Fruit fly (Drosophila melanogaster) whole organism, embryonic: Measurements from ENCODE around the gene DIP2.

Source experiments
- Asciz ChIP-seq: fragments of 200-800 bp; sonication (Bioruptor generic); optimal IDR thresholded peaks from 2 replicates; lab custom pipeline; 2017; ENCODE audit warnings: missing biosample characterization, mild to moderate bottlenecking, missing genetic modification characterization, missing genetic modification reagents
- Atf6 ChIP-seq: fragments of 200-800 bp; sonication (Bioruptor generic); IDR thresholded peaks from 2 replicates; pipeline ENCODE4 v1.3.6; 2022; ENCODE audit warnings: missing biosample characterization, missing genetic modification characterization
- CG10147 ChIP-seq: fragments of 200-800 bp; sonication (Bioruptor generic); optimal IDR thresholded peaks from 2 replicates; lab custom pipeline; 2019; ENCODE audit warnings: missing biosample characterization, mild to moderate bottlenecking, missing genetic modification characterization, moderate library complexity
- CG10543 ChIP-seq: fragments of 200-800 bp; sonication (Bioruptor generic); optimal IDR thresholded peaks from 3 replicates; lab custom pipeline; 2017; ENCODE audit warnings: missing biosample characterization, mild to moderate bottlenecking, missing genetic modification characterization, moderate library complexity
- CG11696 ChIP-seq: fragments of 200-800 bp; sonication (Bioruptor generic); IDR thresholded peaks from 2 replicates; pipeline ENCODE4 v1.3.6; 2022; ENCODE audit warnings: missing biosample characterization, missing genetic modification characterization
- CG12071 ChIP-seq: fragments of 200-800 bp; sonication (Bioruptor generic); optimal IDR thresholded peaks from 3 replicates; lab custom pipeline; 2018; ENCODE audit warnings: missing biosample characterization, mild to moderate bottlenecking, missing genetic modification characterization
- CG12942 ChIP-seq: fragments of 200-800 bp; sonication (Bioruptor generic); optimal IDR thresholded peaks from 3 replicates; lab custom pipeline; 2016; ENCODE audit warnings: missing biosample characterization, missing genetic modification characterization
- CG14441 ChIP-seq: fragments of 200-800 bp; sonication (Bioruptor generic); IDR thresholded peaks from 2 replicates; pipeline ENCODE4 v1.3.6; 2022; ENCODE audit warnings: missing biosample characterization, missing genetic modification characterization
- CG15479 ChIP-seq: fragments of 200-800 bp; sonication (Bioruptor generic); optimal IDR thresholded peaks from 3 replicates; lab custom pipeline; 2019; ENCODE audit warnings: missing biosample characterization, mild to moderate bottlenecking, missing genetic modification characterization, moderate library complexity
- CG16813 ChIP-seq: fragments of 200-800 bp; sonication (Bioruptor generic); IDR thresholded peaks from 3 replicates; pipeline ENCODE4 v1.3.6; 2022; ENCODE audit warnings: missing biosample characterization, missing genetic modification characterization; ENCODE audit not compliant: partially characterized antibody
- CG18011 ChIP-seq: fragments of 200-800 bp; sonication (Bioruptor generic); optimal IDR thresholded peaks from 2 replicates; lab custom pipeline; 2017; ENCODE audit warnings: missing biosample characterization, missing genetic modification characterization, mild to moderate bottlenecking, moderate library complexity, missing genotype
- CG2875 ChIP-seq: fragments of 200-800 bp; sonication (Bioruptor generic); optimal IDR thresholded peaks from 2 replicates; lab custom pipeline; 2017; ENCODE audit warnings: missing biosample characterization, mild to moderate bottlenecking, missing genetic modification characterization, missing genetic modification reagents
- CG30431 ChIP-seq: fragments of 200-800 bp; sonication (Bioruptor generic); optimal IDR thresholded peaks from 2 replicates; lab custom pipeline; 2017; ENCODE audit warnings: missing biosample characterization, missing genetic modification characterization
- CG4854 ChIP-seq: fragments of 200-800 bp; sonication (Bioruptor generic); optimal IDR thresholded peaks from 2 replicates; lab custom pipeline; 2016; ENCODE audit warnings: missing biosample characterization, missing genetic modification characterization, inconsistent platforms
- CG5953 ChIP-seq: fragments of 200-800 bp; sonication (Bioruptor generic); IDR thresholded peaks from 2 replicates; pipeline ENCODE4 v1.3.6; 2022; ENCODE audit warnings: missing biosample characterization, missing genetic modification characterization
- CG9215 ChIP-seq: fragments of 200-800 bp; sonication (Bioruptor generic); IDR thresholded peaks from 2 replicates; pipeline ENCODE4 v1.3.6; 2022; ENCODE audit warnings: missing biosample characterization, missing genetic modification characterization
- Dek ChIP-seq: fragments of 200-800 bp; sonication (Bioruptor generic); optimal IDR thresholded peaks from 3 replicates; lab custom pipeline; 2019; ENCODE audit warnings: missing biosample characterization, mild to moderate bottlenecking, missing genetic modification characterization, moderate library complexity
- Fer3 ChIP-seq: fragments of 200-800 bp; sonication (Bioruptor generic); optimal IDR thresholded peaks from 2 replicates; lab custom pipeline; 2018; ENCODE audit warnings: missing biosample characterization, mild to moderate bottlenecking, missing genetic modification characterization, moderate library complexity
- HLH54F ChIP-seq: fragments of 200-800 bp; sonication (Bioruptor generic); optimal IDR thresholded peaks from 3 replicates; lab custom pipeline; 2016; ENCODE audit warnings: missing biosample characterization, missing genetic modification characterization
- Hmr ChIP-seq: fragments of 200-800 bp; sonication (Bioruptor generic); optimal IDR thresholded peaks from 3 replicates; lab custom pipeline; 2017; ENCODE audit warnings: mild to moderate bottlenecking, missing biosample characterization, missing genetic modification reagents, missing genetic modification characterization
- Jarid2 ChIP-seq: fragments of 200-800 bp; sonication (Bioruptor generic); optimal IDR thresholded peaks from 3 replicates; lab custom pipeline; 2017; ENCODE audit warnings: mild to moderate bottlenecking, missing biosample characterization, missing genetic modification reagents, missing genetic modification characterization
- Lim3 ChIP-seq: fragments of 200-800 bp; sonication (Bioruptor generic); IDR thresholded peaks from 2 replicates; pipeline ENCODE4 v1.3.6; 2022; ENCODE audit warnings: missing biosample characterization, missing genetic modification characterization
- MESR4 ChIP-seq: fragments of 200-800 bp; sonication (Bioruptor generic); optimal IDR thresholded peaks from 2 replicates; lab custom pipeline; 2018; ENCODE audit warnings: missing biosample characterization, mild to moderate bottlenecking, missing genetic modification characterization, moderate library complexity
- Med ChIP-seq: fragments of 200-800 bp; sonication (Bioruptor generic); peaks from one replicate; lab custom pipeline; 2016; ENCODE audit warnings: missing biosample characterization, missing genetic modification characterization, mild to moderate bottlenecking, inconsistent platforms, moderate library complexity
- Oli ChIP-seq: fragments of 200-800 bp; sonication (Bioruptor generic); optimal IDR thresholded peaks from 2 replicates; lab custom pipeline; 2018; ENCODE audit warnings: missing biosample characterization, mild to moderate bottlenecking, missing genetic modification characterization, moderate library complexity
- PHDP ChIP-seq: fragments of 200-800 bp; sonication (Bioruptor generic); optimal IDR thresholded peaks from 3 replicates; lab custom pipeline; 2018; ENCODE audit warnings: missing biosample characterization, mild to moderate bottlenecking, missing genetic modification characterization, moderate library complexity
- Ptx1 ChIP-seq: fragments of 200-800 bp; sonication (Bioruptor generic); IDR thresholded peaks from 2 replicates; pipeline ENCODE4 v1.3.6; 2022; ENCODE audit warnings: missing biosample characterization, missing genetic modification characterization
- Xrp1 ChIP-seq: fragments of 200-800 bp; sonication (Bioruptor generic); IDR thresholded peaks from 2 replicates; pipeline ENCODE4 v1.3.6; 2022; ENCODE audit warnings: missing biosample characterization, missing genetic modification characterization
- ac ChIP-seq: fragments of 200-800 bp; sonication (Bioruptor generic); optimal IDR thresholded peaks from 3 replicates; lab custom pipeline; 2017; ENCODE audit warnings: missing biosample characterization, mild to moderate bottlenecking, missing genetic modification characterization
- ato ChIP-seq: fragments of 200-800 bp; sonication (Bioruptor generic); IDR thresholded peaks from 2 replicates; pipeline ENCODE4 v1.3.6; 2022; ENCODE audit warnings: missing biosample characterization, missing genetic modification characterization; ENCODE audit not compliant: partially characterized antibody
- cad ChIP-seq: fragments of >200 bp; optimal IDR thresholded peaks from 2 replicates; lab custom pipeline; 2017; ENCODE audit warnings: missing biosample characterization, missing genetic modification characterization
- dmrt11E ChIP-seq: fragments of 200-800 bp; sonication (Bioruptor generic); optimal IDR thresholded peaks from 3 replicates; lab custom pipeline; 2018; ENCODE audit warnings: missing biosample characterization, mild to moderate bottlenecking, missing genetic modification characterization, moderate library complexity
- dmrt99B ChIP-seq: fragments of 200-800 bp; sonication (Bioruptor generic); optimal IDR thresholded peaks from 2 replicates; lab custom pipeline; 2018; ENCODE audit warnings: missing biosample characterization, mild to moderate bottlenecking, missing genetic modification characterization, moderate library complexity
- eve ChIP-seq, 2 experiments: fragments of >200 bp; optimal IDR thresholded peaks; 2 replicates each; lab custom pipeline; 2017; ENCODE audit warnings: missing biosample characterization in 2 of 2, missing genetic modification characterization in 2 of 2
- ftz-f1 ChIP-seq: fragments of 200-800 bp; sonication (Bioruptor generic); optimal IDR thresholded peaks from 2 replicates; lab custom pipeline; 2016; ENCODE audit warnings: missing biosample characterization, missing genetic modification characterization
- gfzf ChIP-seq: fragments of 200-800 bp; sonication (Bioruptor generic); optimal IDR thresholded peaks from 2 replicates; lab custom pipeline; 2016; ENCODE audit warnings: missing biosample characterization, mild to moderate bottlenecking, missing genetic modification characterization, moderate library complexity
- hb ChIP-seq: fragments of 200-800 bp; sonication (Bioruptor generic); IDR thresholded peaks from 3 replicates; pipeline ENCODE4 v1.3.6; 2022; ENCODE audit warnings: missing biosample characterization, missing genetic modification characterization; ENCODE audit not compliant: partially characterized antibody
- her ChIP-seq: fragments of 200-800 bp; sonication (Bioruptor generic); optimal IDR thresholded peaks from 2 replicates; lab custom pipeline; 2016; ENCODE audit warnings: missing biosample characterization, missing genetic modification characterization
- insv ChIP-seq, 2 experiments: fragments of 200-800 bp; sonication (Bioruptor generic); optimal IDR thresholded peaks; 3 replicates each; lab custom pipeline; 2016 to 2018; ENCODE audit warnings: missing biosample characterization in 2 of 2, missing genetic modification characterization in 2 of 2
- lilli ChIP-seq: fragments of 200-800 bp; sonication (Bioruptor generic); optimal IDR thresholded peaks from 3 replicates; lab custom pipeline; 2016; ENCODE audit warnings: missing biosample characterization, missing genetic modification characterization
- org-1 ChIP-seq: fragments of 200-800 bp; sonication (Bioruptor generic); optimal IDR thresholded peaks from 2 replicates; lab custom pipeline; 2017; ENCODE audit warnings: missing biosample characterization, missing genetic modification characterization
- psq ChIP-seq: fragments of 200-800 bp; sonication (Bioruptor generic); optimal IDR thresholded peaks from 2 replicates; lab custom pipeline; 2017; ENCODE audit warnings: missing biosample characterization, missing genetic modification characterization
- pum ChIP-seq: fragments of 200-800 bp; sonication (Bioruptor generic); optimal IDR thresholded peaks from 2 replicates; lab custom pipeline; 2016; ENCODE audit warnings: missing biosample characterization, missing genetic modification characterization
- ro ChIP-seq: fragments of 200-800 bp; sonication (Bioruptor generic); IDR thresholded peaks from 2 replicates; pipeline ENCODE4 v1.3.6; 2022; ENCODE audit warnings: missing biosample characterization, missing genetic modification characterization
- run ChIP-seq: fragments of 200-800 bp; sonication (Bioruptor generic); optimal IDR thresholded peaks from 3 replicates; lab custom pipeline; 2018; ENCODE audit warnings: missing biosample characterization, mild to moderate bottlenecking, missing genetic modification characterization
- salm ChIP-seq: fragments of 200-800 bp; sonication (Bioruptor generic); optimal IDR thresholded peaks from 2 replicates; lab custom pipeline; 2018; ENCODE audit warnings: missing biosample characterization, mild to moderate bottlenecking, missing genetic modification characterization
- sim ChIP-seq: fragments of 200-800 bp; sonication (Bioruptor generic); IDR thresholded peaks from 2 replicates; pipeline ENCODE4 v1.3.6; 2022; ENCODE audit warnings: missing biosample characterization, missing genetic modification characterization
- zen ChIP-seq: fragments of 200-800 bp; sonication (Bioruptor generic); optimal IDR thresholded peaks from 3 replicates; lab custom pipeline; 2018; ENCODE audit warnings: missing biosample characterization, mild to moderate bottlenecking, missing genetic modification characterization, moderate library complexity

DIP2 gene

dm6 chr3L:257618-258475 is at the start of gene DIP2, which contains the start of gene wac (continued):
- TF ChIP-seq CG11696 (GFP tag; lab: Robert Waterston, UW) (0 out of 2 replicates have a peak, but pooled peaks have one; percentile 42), CG16813 (GFP tag; lab: Robert Waterston, UW) (peak; percentile 88), pum (peak; percentile 86), CG2875 (GFP tag; lab: Kevin White, UChicago) (peak; percentile 51), gfzf (peak; percentile 89), CG5953 (peak; percentile 49), CG4854 (GFP tag; lab: Kevin White, UChicago) (peak; percentile 59), dmrt11E (tag; lab: Kevin White, UChicago) (peak; percentile 23), Ptx1 (peak; percentile 81), zen (tag; lab: Kevin White, UChicago) (peak; percentile 57), ato (GFP tag; lab: Robert Waterston, UW) (peak; percentile 68), Med (peak; percentile 98), ro (no peak), Oli (tag; lab: Kevin White, UChicago) (no peak), CG10543 (GFP tag; lab: Kevin White, UChicago) (peak; percentile 78), Lim3 (GFP tag; lab: Robert Waterston, UW) (no peak), cad (GFP tag; lab: Kevin White, UChicago) (no peak), org-1 (no peak), CG9215 (GFP tag; lab: Robert Waterston, UW) (no peak), Jarid2 (GFP tag; lab: Kevin White, UChicago) (no peak), PHDP (tag; lab: Kevin White, UChicago) (peak; percentile 47), Hmr (GFP tag; lab: Kevin White, UChicago) (no peak), dmrt99B (tag; lab: Kevin White, UChicago) (no peak), lilli (peak; percentile 93), ftz-f1 (peak; percentile 26), hb (GFP tag; lab: Robert Waterston, UW) (peak; percentile 76; the same call in 2 of the 3 replicates), MESR4 (peak; percentile 51), CG10147 (GFP tag; lab: Kevin White, UChicago) (peak; percentile 28), CG14441 (GFP tag; lab: Robert Waterston, UW) (peak; percentile 62), run (no peak), CG12071 (GFP tag; lab: Kevin White, UChicago) (no peak), CG30431 (GFP tag; lab: Kevin White, UChicago) (peak; percentile 14), Asciz (GFP tag; lab: Kevin White, UChicago) (no peak), insv (GFP tag; optimal IDR thresholded peaks at IDR 0.05; lab: Kevin White, UChicago) (peak in 1 of 2 experiments; percentile 49), CG18011 (GFP tag; lab: Kevin White, UChicago) (peak; percentile 71), salm (tag; lab: Kevin White, UChicago) (peak; percentile 3), Fer3 (tag; lab: Kevin White, UChicago) (peak; percentile 65), Dek (tag; lab: Kevin White, UChicago) (no peak), CG12942 (GFP tag; lab: Kevin White, UChicago) (peak; percentile 82), CG15479 (peak; percentile 6), Xrp1 (GFP tag; lab: Robert Waterston, UW) (peak; percentile 72), eve (GFP tag; optimal IDR thresholded peaks at IDR 0.05; lab: Kevin White, UChicago) (no peak), sim (GFP tag; lab: Robert Waterston, UW) (no peak), psq (GFP tag; lab: Kevin White, UChicago) (peak; percentile 28), Atf6 (no peak), ac (GFP tag; lab: Kevin White, UChicago) (no peak), HLH54F (peak; percentile 85), her (GFP tag; lab: Kevin White, UChicago) (peak; percentile 86)
